Fruit fly (Drosophila melanogaster): ENCODE measurements around the gene Ack.

Gene Ack

DNA sequence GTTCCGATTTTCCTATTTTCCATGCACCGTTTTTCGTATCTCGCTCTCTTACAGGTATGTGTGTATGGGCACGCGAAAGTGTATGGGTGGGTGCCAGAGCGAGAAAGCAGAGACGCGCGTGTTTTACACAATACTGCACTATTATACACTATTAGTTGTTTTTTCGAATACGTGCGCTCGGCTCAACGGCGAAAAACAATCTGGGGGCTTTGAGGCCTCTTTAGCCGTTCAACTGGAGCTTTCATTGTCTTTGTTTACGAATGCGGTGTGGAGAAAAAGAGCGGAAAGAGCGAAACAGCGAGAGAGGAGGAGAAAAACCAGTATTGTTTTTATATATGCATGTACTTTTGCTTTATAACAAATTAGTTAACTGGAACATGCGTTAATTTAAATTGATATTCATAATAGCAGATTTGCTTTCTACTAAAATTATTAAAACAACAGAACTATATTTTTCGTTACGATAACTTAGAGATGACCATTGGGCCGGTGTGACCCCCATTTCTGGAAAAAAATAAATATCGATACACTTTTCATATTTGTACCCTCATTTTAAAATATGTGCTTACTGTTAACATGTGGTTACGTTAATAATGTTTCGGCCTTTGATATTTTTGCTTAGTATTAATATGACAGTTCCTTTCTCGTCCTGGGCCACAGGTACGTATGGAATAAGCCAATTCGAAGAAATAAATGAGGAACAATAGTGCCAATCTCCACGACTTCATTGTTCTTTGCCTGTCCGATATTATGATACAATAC is 5.3 kb upstream of the Ack start, which contains the start of gene CG14995 (continued):
- TF ChIP-seq zen (tag; optimal IDR thresholded peaks at IDR 0.05) (peak; percentile 1), nmo (GFP tag; optimal IDR thresholded peaks at IDR 0.05) (no peak), Dll (GFP tag; IDR thresholded peaks at IDR 0.05; ENCODE audit: partially characterized antibody) (peak; percentile 74), dati (GFP tag; IDR thresholded peaks at IDR 0.05) (no peak), cato (GFP tag; optimal IDR thresholded peaks at IDR 0.05; ENCODE audit: borderline replicate concordance) (no peak), klu (GFP tag; IDR thresholded peaks at IDR 0.05) (no peak), Max (GFP tag; optimal IDR thresholded peaks at IDR 0.05) (peak; percentile 12), NC2β (GFP tag; optimal IDR thresholded peaks at IDR 0.05) (no peak), CG30020 (tag; optimal IDR thresholded peaks at IDR 0.05) (no peak), CoRest (tag; optimal IDR thresholded peaks at IDR 0.05) (no peak), C15 (GFP tag; IDR thresholded peaks at IDR 0.05) (no peak), CG42726 (GFP tag; IDR thresholded peaks at IDR 0.05; ENCODE audit: partially characterized antibody) (0 out of 2 replicates have a peak, but pooled peaks have one; percentile 49), bsh (GFP tag; optimal IDR thresholded peaks at IDR 0.05) (peak in 1 of 2 experiments; percentile 0), MBD-R2 (GFP tag; IDR thresholded peaks at IDR 0.05) (0 out of 2 replicates have a peak, but pooled peaks have one; percentile 21), slou (GFP tag; optimal IDR thresholded peaks at IDR 0.05) (no peak), sna (GFP tag; IDR thresholded peaks at IDR 0.05; ENCODE audit: partially characterized antibody) (0 out of 2 replicates have a peak, but pooled peaks have one; percentile 15), CG15696 (tag; optimal IDR thresholded peaks at IDR 0.05) (no peak), dmrt99B (tag; optimal IDR thresholded peaks at IDR 0.05) (peak; percentile 21), CG7372 (GFP tag; IDR thresholded peaks at IDR 0.05) (no peak), pros (GFP tag; optimal IDR thresholded peaks at IDR 0.05) (no peak), CG11696 (GFP tag; IDR thresholded peaks at IDR 0.05) (0 out of 2 replicates have a peak, but pooled peaks have one; percentile 30), hth (optimal IDR thresholded peaks at IDR 0.05) (no peak), Pdp1 (GFP tag; optimal IDR thresholded peaks at IDR 0.05) (peak in 1 of 2 experiments; percentile 81), yki (optimal IDR thresholded peaks at IDR 0.05) (no peak), jing (GFP tag; optimal IDR thresholded peaks at IDR 0.05) (no peak), CG5245 (GFP tag; optimal IDR thresholded peaks at IDR 0.05) (no peak), psq (GFP tag; optimal IDR thresholded peaks at IDR 0.05) (peak; percentile 92), fd64A (GFP tag; optimal IDR thresholded peaks at IDR 0.05) (peak; percentile 51), CG17359 (tag; optimal IDR thresholded peaks at IDR 0.05) (no peak), Ets97D (GFP tag; optimal IDR thresholded peaks at IDR 0.05) (peak; percentile 2), CG9437 (GFP tag; optimal IDR thresholded peaks at IDR 0.05) (peak; percentile 27), CG2202 (tag; optimal IDR thresholded peaks at IDR 0.05) (no peak), CG7987 (GFP tag; optimal IDR thresholded peaks at IDR 0.05) (peak; percentile 56), Aef1 (GFP tag; IDR thresholded peaks at IDR 0.05) (no peak), unc-4 (GFP tag; IDR thresholded peaks at IDR 0.05; ENCODE audit: partially characterized antibody) (peak; percentile 72), CG31388 (GFP tag; optimal IDR thresholded peaks at IDR 0.05) (no peak), CG12236 (GFP tag; optimal IDR thresholded peaks at IDR 0.05) (no peak), HLH4C (GFP tag; IDR thresholded peaks at IDR 0.05; ENCODE audit: partially characterized antibody) (peak; percentile 53), HmgZ (tag; optimal IDR thresholded peaks at IDR 0.05) (no peak), Lhr (GFP tag; optimal IDR thresholded peaks at IDR 0.05) (no peak), CG12942 (GFP tag; optimal IDR thresholded peaks at IDR 0.05) (no peak), gsb-n (tag; optimal IDR thresholded peaks at IDR 0.05) (no peak), Hey (tag; optimal IDR thresholded peaks at IDR 0.05) (no peak), CG10147 (GFP tag; optimal IDR thresholded peaks at IDR 0.05) (no peak), D19A (tag; optimal IDR thresholded peaks at IDR 0.05) (peak; percentile 67), CG10321 (GFP tag; IDR thresholded peaks at IDR 0.05) (0 out of 2 replicates have a peak, but pooled peaks have one; percentile 10), Ssrp (tag; optimal IDR thresholded peaks at IDR 0.05) (no peak), CG11085 (GFP tag; IDR thresholded peaks at IDR 0.05) (no peak), Atf-2 (GFP tag; optimal IDR thresholded peaks at IDR 0.05) (no peak)

Measured in whole organism, embryonic.